Worm (Caenorhabditis elegans) whole organism, young adult: ENCODE results near the gene nhr-183.

ENCODE experiments used
- F49E8.2 ChIP-seq: sonication (generic microtip); optimal IDR thresholded peaks from 3 replicates; lab custom pipeline; 2017; ENCODE audit warnings: missing genetic modification characterization, mild to moderate bottlenecking, missing compliant biosample characterization, antibody characterized with exemption, moderate library complexity; ENCODE audit not compliant: insufficient read depth
- T26A5.8 ChIP-seq: sonication (generic microtip); optimal IDR thresholded peaks from 2 replicates; lab custom pipeline; 2016; ENCODE audit warnings: missing genetic modification characterization, missing compliant biosample characterization
- Y95B8A.8 ChIP-seq: fragments of 200-800 bp; sonication (Bioruptor generic); IDR thresholded peaks from 2 replicates; pipeline ENCODE4 v1.3.6; 2022; ENCODE audit warnings: missing genetic modification reagents, missing genetic modification characterization, missing compliant biosample characterization
- egl-18 ChIP-seq: fragments of 200-800 bp; sonication (Bioruptor generic); IDR thresholded peaks from 2 replicates; pipeline ENCODE4 v1.3.6; 2022; ENCODE audit warnings: missing genetic modification reagents, missing genetic modification characterization, missing compliant biosample characterization
- gei-17 ChIP-seq: fragments of 200-800 bp; sonication (Bioruptor generic); optimal IDR thresholded peaks from 2 replicates; lab custom pipeline; 2018; ENCODE audit warnings: mild to moderate bottlenecking, missing genetic modification characterization, missing compliant biosample characterization
- let-526 ChIP-seq: fragments of 200-800 bp; sonication (Bioruptor generic); IDR thresholded peaks from 2 replicates; pipeline ENCODE4 v1.3.6; 2022; ENCODE audit warnings: missing genetic modification reagents, missing genetic modification characterization, missing compliant biosample characterization
- lin-35 ChIP-seq, 3 experiments: fragments of 150-350 bp in 2 of 3; sonication (generic microtip) in 1 of 3; optimal IDR thresholded peaks; 2 replicates each; lab custom pipeline; 2014 to 2018; ENCODE audit warnings: missing biosample characterization in 3 of 3, missing genetic modification characterization in 3 of 3, missing genetic modification reagents in 3 of 3
- lin-54 ChIP-seq: fragments of 200-800 bp; sonication (Bioruptor generic); optimal IDR thresholded peaks from 2 replicates; lab custom pipeline; 2018; ENCODE audit warnings: mild to moderate bottlenecking, missing genetic modification characterization, missing compliant biosample characterization
- nhr-120 ChIP-seq: fragments of 200-800 bp; sonication (Bioruptor generic); IDR thresholded peaks from 2 replicates; pipeline ENCODE4 v1.3.6; 2022; ENCODE audit warnings: missing genetic modification characterization, missing compliant biosample characterization
- nhr-179 ChIP-seq: sonication (generic microtip); optimal IDR thresholded peaks from 2 replicates; lab custom pipeline; 2016; ENCODE audit warnings: mild to moderate bottlenecking, missing genetic modification characterization, missing compliant biosample characterization
- pha-4 ChIP-seq: fragments of 150-350 bp; sonication (generic microtip); optimal IDR thresholded peaks from 2 replicates; lab custom pipeline; 2014; ENCODE audit warnings: missing biosample characterization, missing genetic modification reagents, missing genetic modification characterization
- snpc-4 ChIP-seq, 5 experiments: fragments of 150-350 bp in 1 of 5; sonication (generic microtip) in 4 of 5; optimal IDR thresholded peaks; 2 replicates each; lab custom pipeline; 2014 to 2018; ENCODE audit warnings: missing genetic modification characterization in 5 of 5, missing biosample characterization in 3 of 5, antibody characterized with exemption in 2 of 5, mild to moderate bottlenecking in 2 of 5, missing compliant biosample characterization in 2 of 5, missing genotype in 2 of 5, moderate library complexity in 2 of 5, missing genetic modification reagents in 1 of 5

ce11 chrV:2235848-2236247 lies 28.6 kb downstream of the nhr-183 start, which contains the start of gene cyp-33C4:
- no peak for TF ChIP-seq lin-35 (GFP tag; optimal IDR thresholded peaks at IDR 0.05; lab: Kevin White, UChicago)
- TF ChIP-seq let-526 (GFP tag; lab: Robert Waterston, UW): no peak
- no peak for TF ChIP-seq Y95B8A.8 (GFP tag; lab: Robert Waterston, UW)
- TF ChIP-seq lin-54 (GFP tag; lab: Kevin White, UChicago): no peak
- TF ChIP-seq snpc-4 (GFP tag; optimal IDR thresholded peaks at IDR 0.05; lab: Kevin White, UChicago): no peak
- no peak for TF ChIP-seq snpc-4 (tag; optimal IDR thresholded peaks at IDR 0.05; lab: Kevin White, UChicago)
- no peak for TF ChIP-seq T26A5.8 (tag; lab: Kevin White, UChicago)
- no peak for TF ChIP-seq F49E8.2
- TF ChIP-seq nhr-179: no peak
- TF ChIP-seq gei-17 (GFP tag; lab: Kevin White, UChicago): no peak
- TF ChIP-seq pha-4 (tag; lab: Kevin White, UChicago): no peak
- no peak for TF ChIP-seq egl-18 (GFP tag; lab: Robert Waterston, UW)
- no peak for TF ChIP-seq nhr-120
